Worm (Caenorhabditis elegans) whole organism, midembryonic: ENCODE measurements around the gene enri-2.
"Not testable (repeated sequence)": the region's sequence is repeated elsewhere in the genome, so short reads cannot be mapped to it uniquely, and the experiment has no call there.

ENCODE experiments used
- T22C8.4 ChIP-seq: fragments of 200-800 bp; sonication (Bioruptor generic); IDR thresholded peaks from 2 replicates; pipeline ENCODE4 v1.3.6; 2022; ENCODE audit warnings: missing genetic modification characterization, missing compliant biosample characterization
- cog-1 ChIP-seq: sonication (generic microtip); optimal IDR thresholded peaks from 2 replicates; lab custom pipeline; 2016; ENCODE audit warnings: missing genetic modification characterization, missing compliant biosample characterization
- flt-1 ChIP-seq: fragments of 200-800 bp; sonication (Bioruptor generic); IDR thresholded peaks from 2 replicates; pipeline ENCODE4 v1.3.6; 2022; ENCODE audit warnings: missing genetic modification characterization, missing compliant biosample characterization
- klf-2 ChIP-seq: fragments of 200-800 bp; sonication (Bioruptor generic); conservative IDR thresholded peaks from 2 replicates; pipeline ENCODE4 v1.3.6; 2022; ENCODE audit warnings: missing genetic modification reagents, missing genetic modification characterization, missing compliant biosample characterization
- ref-1 ChIP-seq: fragments of 200-800 bp; sonication (Bioruptor generic); conservative IDR thresholded peaks from 2 replicates; pipeline ENCODE4 v1.3.6; 2022; ENCODE audit warnings: missing genetic modification reagents, missing genetic modification characterization, missing compliant biosample characterization
- tab-1 ChIP-seq: fragments of 200-800 bp; sonication (Bioruptor generic); IDR thresholded peaks from 2 replicates; pipeline ENCODE4 v1.3.6; 2022; ENCODE audit warnings: missing genetic modification characterization, missing compliant biosample characterization
- ztf-23 ChIP-seq: fragments of 200-800 bp; sonication (Bioruptor generic); IDR thresholded peaks from 2 replicates; pipeline ENCODE4 v1.3.6; 2022; ENCODE audit warnings: missing genetic modification reagents, missing genetic modification characterization, missing compliant biosample characterization
- ztf-29 ChIP-seq: fragments of 200-800 bp; sonication (Bioruptor generic); IDR thresholded peaks from 2 replicates; pipeline ENCODE4 v1.3.6; 2022; ENCODE audit warnings: missing genetic modification reagents, missing genetic modification characterization, missing compliant biosample characterization

DNA sequence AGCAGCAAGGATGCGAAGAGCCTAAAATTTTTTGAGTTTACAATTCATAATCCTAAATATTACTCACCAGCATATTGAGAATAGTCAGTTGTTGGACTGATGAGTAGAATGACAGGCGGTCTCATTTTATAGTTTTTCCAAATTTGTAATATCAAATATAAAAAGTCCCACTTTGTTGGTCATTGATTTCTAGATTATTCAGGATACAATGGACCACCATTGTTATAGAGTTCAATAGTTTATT, 20.6 kb upstream of the enri-2 start, which contains the start of gene nspc-17:
- TF ChIP-seq flt-1; ztf-23 (GFP tag; lab: Robert Waterston, UW); ztf-29 (GFP tag; lab: Robert Waterston, UW); cog-1; tab-1; klf-2 (GFP tag; lab: Robert Waterston, UW); T22C8.4; ref-1 (GFP tag; lab: Robert Waterston, UW): not testable (repeated sequence)
